Fruit fly (Drosophila melanogaster): ENCODE results near the gene PDZ-GEF.

The PDZ-GEF gene

DNA sequence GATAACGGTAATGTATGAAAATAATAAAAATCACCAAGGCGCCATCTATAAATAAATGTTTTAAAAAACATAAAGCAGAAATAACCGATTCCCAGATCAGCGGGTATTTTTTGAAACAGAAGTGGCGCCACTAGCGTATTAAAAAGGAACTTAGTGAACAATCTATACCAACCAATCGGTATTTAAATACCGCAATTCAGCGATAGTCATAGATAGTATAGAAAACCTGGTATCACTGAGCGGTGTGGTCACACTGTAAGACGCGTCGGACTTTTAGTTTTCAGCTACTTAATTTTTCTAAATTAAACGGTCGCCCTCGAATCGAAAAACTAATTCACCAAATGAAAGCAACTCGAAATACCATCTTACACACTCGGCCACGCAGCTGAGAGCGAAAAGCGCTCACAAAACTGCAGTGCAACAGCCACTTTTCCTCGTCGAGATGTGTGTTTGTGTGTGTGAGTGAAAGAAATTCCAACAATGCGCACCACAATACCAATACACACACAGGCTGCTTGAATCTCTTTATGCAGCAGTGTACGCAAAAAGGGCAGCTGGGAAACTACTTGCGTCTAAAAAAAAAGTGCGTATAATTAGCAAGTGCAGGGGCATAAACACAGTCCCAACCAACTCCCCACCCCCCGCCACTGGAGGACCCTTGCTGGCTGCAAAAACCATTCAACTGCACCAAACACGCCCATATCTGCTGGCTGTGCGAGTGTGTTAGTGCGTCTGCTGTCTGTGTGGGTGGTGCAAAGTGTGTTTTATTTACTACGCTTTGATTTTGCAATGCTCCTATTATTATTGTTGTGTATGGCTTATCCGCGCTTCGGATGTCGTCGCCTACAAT lies at the start of gene PDZ-GEF (continued):
- TF ChIP-seq bigmax (GFP tag; optimal IDR thresholded peaks at IDR 0.05) (no peak), pros (GFP tag; optimal IDR thresholded peaks at IDR 0.05) (no peak), insv (GFP tag; optimal IDR thresholded peaks at IDR 0.05) (peak in 1 of 2 experiments; percentile 72), hth (optimal IDR thresholded peaks at IDR 0.05) (no peak), maf-S (GFP tag; optimal IDR thresholded peaks at IDR 0.05) (peak; percentile 20), CG13775 (GFP tag; optimal IDR thresholded peaks at IDR 0.05) (peak; percentile 10), mirr (GFP tag; optimal IDR thresholded peaks at IDR 0.05) (no peak), CG9609 (GFP tag; optimal IDR thresholded peaks at IDR 0.05) (peak; percentile 25), CG17829 (tag; optimal IDR thresholded peaks at IDR 0.05) (peak; percentile 82), Tbp (GFP tag; optimal IDR thresholded peaks at IDR 0.05) (no peak), CG2116 (GFP tag; optimal IDR thresholded peaks at IDR 0.05) (peak; percentile 38), cato (GFP tag; optimal IDR thresholded peaks at IDR 0.05; ENCODE audit: borderline replicate concordance) (no peak), Max (GFP tag; optimal IDR thresholded peaks at IDR 0.05) (peak; percentile 34), CG13624 (GFP tag; optimal IDR thresholded peaks at IDR 0.05) (peak; percentile 37), ssp (GFP tag; IDR thresholded peaks at IDR 0.05) (peak; percentile 63), CG10147 (GFP tag; optimal IDR thresholded peaks at IDR 0.05) (no peak), CG12659 (GFP tag; optimal IDR thresholded peaks at IDR 0.05) (peak; percentile 76), her (GFP tag; optimal IDR thresholded peaks at IDR 0.05) (no peak), Camta (GFP tag; optimal IDR thresholded peaks at IDR 0.05) (peak; percentile 39), CG8765 (GFP tag; IDR thresholded peaks at IDR 0.05) (no peak), tna (GFP tag; IDR thresholded peaks at IDR 0.05; ENCODE audit: partially characterized antibody) (no peak), CG31365 (tag; optimal IDR thresholded peaks at IDR 0.05) (peak; percentile 41), Kr (GFP tag; optimal IDR thresholded peaks at IDR 0.05) (no peak), CG2202 (tag; optimal IDR thresholded peaks at IDR 0.05) (peak; percentile 27), CG13296 (GFP tag; optimal IDR thresholded peaks at IDR 0.05) (no peak), Dref (GFP tag; IDR thresholded peaks at IDR 0.05) (peak; percentile 50), kni (GFP tag; optimal IDR thresholded peaks at IDR 0.05) (no peak), Atf3 (GFP tag; optimal IDR thresholded peaks at IDR 0.05) (no peak), sima (GFP tag; optimal IDR thresholded peaks at IDR 0.05) (no peak), pita (GFP tag; optimal IDR thresholded peaks at IDR 0.05) (peak; percentile 31), Lpt (GFP tag; optimal IDR thresholded peaks at IDR 0.05) (no peak), CG10654 (GFP tag; optimal IDR thresholded peaks at IDR 0.05) (peak; percentile 22), Vsx1 (GFP tag; optimal IDR thresholded peaks at IDR 0.05) (no peak), nerfin-2 (GFP tag; IDR thresholded peaks at IDR 0.05; ENCODE audit: partially characterized antibody) (peak; percentile 44; the same call in 1 of the 2 replicates), CG4707 (GFP tag; optimal IDR thresholded peaks at IDR 0.05) (peak; percentile 32), chn (GFP tag; optimal IDR thresholded peaks at IDR 0.05) (peak; percentile 55), Mad (GFP tag; optimal IDR thresholded peaks at IDR 0.05) (peak; percentile 33), CG3847 (GFP tag; IDR thresholded peaks at IDR 0.05) (peak; percentile 59), trem (tag; optimal IDR thresholded peaks at IDR 0.05) (peak; percentile 70), CG1233 (GFP tag; optimal IDR thresholded peaks at IDR 0.05) (no peak), fd64A (GFP tag; optimal IDR thresholded peaks at IDR 0.05) (no peak), grau (tag; optimal IDR thresholded peaks at IDR 0.05) (peak; percentile 53), cg (GFP tag; optimal IDR thresholded peaks at IDR 0.05) (peak; percentile 99), Hsf (GFP tag; optimal IDR thresholded peaks at IDR 0.05) (peak; percentile 69), pzg (GFP tag; optimal IDR thresholded peaks at IDR 0.05) (peak; percentile 89), Hr78 (GFP tag; optimal IDR thresholded peaks at IDR 0.05) (no peak), Dll (GFP tag; IDR thresholded peaks at IDR 0.05; ENCODE audit: partially characterized antibody) (peak; percentile 61; the same call in 1 of the 4 replicates), unpg (GFP tag; optimal IDR thresholded peaks at IDR 0.05) (no peak), jumu (GFP tag; optimal IDR thresholded peaks at IDR 0.05) (peak; percentile 48)

Measured in whole organism, embryonic.